Fruit fly (Drosophila melanogaster) whole organism, embryonic: ENCODE measurements around the gene fz.

Experiments used
- BEAF-32 ChIP-seq: fragments of 200-800 bp; sonication (Bioruptor generic); optimal IDR thresholded peaks from 3 replicates; lab custom pipeline; 2017; ENCODE audit warnings: missing biosample characterization, missing genetic modification characterization, mild to moderate bottlenecking, moderate library complexity, missing genetic modification reagents
- Bteb2 ChIP-seq: fragments of 200-800 bp; sonication (Bioruptor generic); optimal IDR thresholded peaks from 2 replicates; lab custom pipeline; 2016; ENCODE audit warnings: missing biosample characterization, missing genetic modification characterization
- CG13775 ChIP-seq: fragments of 200-800 bp; sonication (Bioruptor generic); optimal IDR thresholded peaks from 3 replicates; lab custom pipeline; 2017; ENCODE audit warnings: missing biosample characterization, mild to moderate bottlenecking, missing genetic modification characterization
- CG15601 ChIP-seq: fragments of 200-800 bp; sonication (Bioruptor generic); optimal IDR thresholded peaks from 3 replicates; lab custom pipeline; 2019; ENCODE audit warnings: missing biosample characterization, mild to moderate bottlenecking, missing genetic modification characterization, moderate library complexity
- CG15696 ChIP-seq: fragments of 200-800 bp; sonication (Bioruptor generic); optimal IDR thresholded peaks from 2 replicates; lab custom pipeline; 2019; ENCODE audit warnings: missing biosample characterization, mild to moderate bottlenecking, missing genetic modification characterization, moderate library complexity
- CG17361 ChIP-seq: fragments of 200-800 bp; sonication (Bioruptor generic); IDR thresholded peaks from 3 replicates; pipeline ENCODE4 v1.3.6; 2022; ENCODE audit warnings: missing biosample characterization, missing genetic modification characterization
- CG18011 ChIP-seq: fragments of 200-800 bp; sonication (Bioruptor generic); optimal IDR thresholded peaks from 2 replicates; lab custom pipeline; 2017; ENCODE audit warnings: missing biosample characterization, missing genetic modification characterization, mild to moderate bottlenecking, moderate library complexity, missing genotype
- CG2116 ChIP-seq: fragments of 200-800 bp; sonication (Bioruptor generic); optimal IDR thresholded peaks from 3 replicates; lab custom pipeline; 2018; ENCODE audit warnings: missing biosample characterization, mild to moderate bottlenecking, missing genetic modification characterization
- CG2202 ChIP-seq: fragments of 200-800 bp; sonication (Bioruptor generic); optimal IDR thresholded peaks from 2 replicates; lab custom pipeline; 2018; ENCODE audit warnings: missing biosample characterization, mild to moderate bottlenecking, missing genetic modification characterization
- CG31441 ChIP-seq: fragments of 200-800 bp; sonication (Bioruptor generic); IDR thresholded peaks from 2 replicates; pipeline ENCODE4 v1.3.6; 2022; ENCODE audit warnings: missing biosample characterization, missing genetic modification characterization
- CG4617 ChIP-seq: fragments of 200-800 bp; sonication (Bioruptor generic); optimal IDR thresholded peaks from 3 replicates; lab custom pipeline; 2016; ENCODE audit warnings: missing biosample characterization, missing genetic modification characterization, borderline replicate concordance
- CG5180 ChIP-seq: fragments of 200-800 bp; sonication (Bioruptor generic); optimal IDR thresholded peaks from 3 replicates; lab custom pipeline; 2017; ENCODE audit warnings: missing biosample characterization, missing genetic modification characterization, mild to moderate bottlenecking, moderate library complexity, missing genetic modification reagents
- CG6254 ChIP-seq: fragments of 200-800 bp; sonication (Bioruptor generic); optimal IDR thresholded peaks from 3 replicates; lab custom pipeline; 2017; ENCODE audit warnings: mild to moderate bottlenecking, missing biosample characterization, missing genetic modification reagents, missing genetic modification characterization
- CG6272 ChIP-seq: fragments of 200-800 bp; sonication (Bioruptor generic); IDR thresholded peaks from 2 replicates; pipeline ENCODE4 v1.3.6; 2022; ENCODE audit warnings: missing biosample characterization, missing genetic modification characterization
- CG6683 ChIP-seq: fragments of 200-800 bp; sonication (Bioruptor generic); optimal IDR thresholded peaks from 2 replicates; lab custom pipeline; 2017; ENCODE audit warnings: missing biosample characterization, mild to moderate bottlenecking, missing genetic modification characterization, missing genetic modification reagents
- CG7271 ChIP-seq: fragments of 200-800 bp; sonication (Bioruptor generic); optimal IDR thresholded peaks from 2 replicates; lab custom pipeline; 2018; ENCODE audit warnings: missing biosample characterization, mild to moderate bottlenecking, missing genetic modification characterization, moderate library complexity
- CG7372 ChIP-seq: fragments of 200-800 bp; sonication (Bioruptor generic); IDR thresholded peaks from 2 replicates; pipeline ENCODE4 v1.3.6; 2022; ENCODE audit warnings: missing biosample characterization, missing genetic modification characterization
- CG8290 ChIP-seq, 3 experiments: fragments of 200-800 bp; sonication (Bioruptor generic); optimal IDR thresholded peaks; 2 replicates each; lab custom pipeline; 2016 to 2019; ENCODE audit warnings: missing biosample characterization in 3 of 3, missing genetic modification characterization in 3 of 3, mild to moderate bottlenecking in 2 of 3, moderate library complexity in 1 of 3
- CG9437 ChIP-seq: fragments of 200-800 bp; sonication (Bioruptor generic); optimal IDR thresholded peaks from 2 replicates; lab custom pipeline; 2018; ENCODE audit warnings: missing biosample characterization, mild to moderate bottlenecking, missing genetic modification characterization
- CrebB ChIP-seq: fragments of 200-800 bp; sonication (Bioruptor generic); optimal IDR thresholded peaks from 3 replicates; lab custom pipeline; 2018; ENCODE audit warnings: missing biosample characterization, mild to moderate bottlenecking, missing genetic modification characterization
- Doc3 ChIP-seq: fragments of 200-800 bp; sonication (Bioruptor generic); IDR thresholded peaks from 3 replicates; pipeline ENCODE4 v1.3.6; 2022; ENCODE audit warnings: missing biosample characterization, missing genetic modification characterization; ENCODE audit not compliant: partially characterized antibody
- Ets97D ChIP-seq: fragments of 200-800 bp; sonication (Bioruptor generic); optimal IDR thresholded peaks from 3 replicates; lab custom pipeline; 2016; ENCODE audit warnings: missing biosample characterization, missing genetic modification characterization
- Gug ChIP-seq: fragments of 200-800 bp; sonication (Bioruptor generic); IDR thresholded peaks from 4 replicates; pipeline ENCODE4 v1.3.6; 2022; ENCODE audit warnings: missing biosample characterization, missing genetic modification characterization
- Hmx ChIP-seq: fragments of 200-800 bp; sonication (Bioruptor generic); optimal IDR thresholded peaks from 2 replicates; lab custom pipeline; 2016; ENCODE audit warnings: missing biosample characterization, missing genetic modification characterization
- Jarid2 ChIP-seq: fragments of 200-800 bp; sonication (Bioruptor generic); optimal IDR thresholded peaks from 3 replicates; lab custom pipeline; 2017; ENCODE audit warnings: mild to moderate bottlenecking, missing biosample characterization, missing genetic modification reagents, missing genetic modification characterization
- Max ChIP-seq: fragments of 200-800 bp; sonication (Bioruptor generic); optimal IDR thresholded peaks from 2 replicates; lab custom pipeline; 2016; ENCODE audit warnings: missing biosample characterization, mild to moderate bottlenecking, missing genetic modification characterization
- Meics ChIP-seq: fragments of 200-800 bp; sonication (Bioruptor generic); optimal IDR thresholded peaks from 2 replicates; lab custom pipeline; 2017; ENCODE audit warnings: missing biosample characterization, mild to moderate bottlenecking, missing genetic modification characterization
- Vsx1 ChIP-seq: fragments of 200-800 bp; sonication (Bioruptor generic); optimal IDR thresholded peaks from 2 replicates; lab custom pipeline; 2017; ENCODE audit warnings: missing biosample characterization, mild to moderate bottlenecking, missing genetic modification characterization, missing genetic modification reagents
- abd-A ChIP-seq: fragments of 200-800 bp; sonication (Bioruptor generic); optimal IDR thresholded peaks from 3 replicates; lab custom pipeline; 2019; ENCODE audit warnings: missing biosample characterization, mild to moderate bottlenecking, missing genetic modification characterization, moderate library complexity
- bigmax ChIP-seq: fragments of 200-800 bp; sonication (Bioruptor generic); optimal IDR thresholded peaks from 2 replicates; lab custom pipeline; 2018; ENCODE audit warnings: missing biosample characterization, mild to moderate bottlenecking, missing genetic modification characterization
- bowl ChIP-seq: fragments of 200-800 bp; sonication (Bioruptor generic); IDR thresholded peaks from 2 replicates; pipeline ENCODE4 v1.3.6; 2022; ENCODE audit warnings: missing biosample characterization, missing genetic modification characterization
- dmrt11E ChIP-seq: fragments of 200-800 bp; sonication (Bioruptor generic); optimal IDR thresholded peaks from 3 replicates; lab custom pipeline; 2018; ENCODE audit warnings: missing biosample characterization, mild to moderate bottlenecking, missing genetic modification characterization, moderate library complexity
- fd3F ChIP-seq: fragments of 200-800 bp; sonication (Bioruptor generic); optimal IDR thresholded peaks from 2 replicates; lab custom pipeline; 2018; ENCODE audit warnings: missing biosample characterization, mild to moderate bottlenecking, missing genetic modification characterization, moderate library complexity
- gcm ChIP-seq: fragments of 200-800 bp; sonication (Bioruptor generic); optimal IDR thresholded peaks from 2 replicates; lab custom pipeline; 2019; ENCODE audit warnings: missing biosample characterization, mild to moderate bottlenecking, missing genetic modification characterization, moderate library complexity
- gsb ChIP-seq: fragments of 200-800 bp; sonication (Bioruptor generic); IDR thresholded peaks from 2 replicates; pipeline ENCODE4 v1.3.6; 2022; ENCODE audit warnings: missing biosample characterization, missing genetic modification characterization
- hbn ChIP-seq: fragments of 200-800 bp; sonication (Bioruptor generic); IDR thresholded peaks from 2 replicates; pipeline ENCODE4 v1.3.6; 2022; ENCODE audit warnings: missing biosample characterization, missing genetic modification characterization; ENCODE audit not compliant: partially characterized antibody
- her ChIP-seq: fragments of 200-800 bp; sonication (Bioruptor generic); optimal IDR thresholded peaks from 2 replicates; lab custom pipeline; 2016; ENCODE audit warnings: missing biosample characterization, missing genetic modification characterization
- jigr1 ChIP-seq: fragments of 200-800 bp; sonication (Bioruptor generic); IDR thresholded peaks from 3 replicates; pipeline ENCODE4 v1.3.6; 2022; ENCODE audit warnings: missing biosample characterization, missing genetic modification characterization
- nau ChIP-seq: fragments of 200-800 bp; sonication (Bioruptor generic); optimal IDR thresholded peaks from 3 replicates; lab custom pipeline; 2017; ENCODE audit warnings: missing biosample characterization, mild to moderate bottlenecking, missing genetic modification characterization, missing genetic modification reagents
- otp ChIP-seq: fragments of 200-800 bp; sonication (Bioruptor generic); IDR thresholded peaks from 3 replicates; pipeline ENCODE4, ENCODE4 v1.3.6; 2022; ENCODE audit warnings: missing biosample characterization, missing genetic modification characterization
- peb ChIP-seq: fragments of 200-800 bp; sonication (Bioruptor generic); IDR thresholded peaks from 2 replicates; pipeline ENCODE4 v1.3.6; 2022; ENCODE audit warnings: missing biosample characterization, missing genetic modification characterization
- phol ChIP-seq: fragments of 200-800 bp; sonication (Bioruptor generic); optimal IDR thresholded peaks from 3 replicates; lab custom pipeline; 2018; ENCODE audit warnings: missing biosample characterization, mild to moderate bottlenecking, missing genetic modification characterization, moderate library complexity
- prd ChIP-seq, 3 experiments: fragments of >200 bp in 2 of 3; fragments of 200-800 bp in 1 of 3; sonication (Bioruptor generic) in 1 of 3; optimal IDR thresholded peaks in 2 of 3; IDR thresholded peaks in 1 of 3; 2 replicates in 2 of 3; 3 replicates in 1 of 3; pipeline versions ENCODE4 v1.3.6 to Lab custom; 2017 to 2022; ENCODE audit warnings: missing biosample characterization in 1 of 3, missing genetic modification characterization in 1 of 3
- rib ChIP-seq: fragments of 200-800 bp; sonication (Bioruptor generic); IDR thresholded peaks from 2 replicates; pipeline ENCODE4 v1.3.6; 2022; ENCODE audit warnings: missing biosample characterization, missing genetic modification characterization
- sisA ChIP-seq: fragments of 200-800 bp; sonication (Bioruptor generic); IDR thresholded peaks from 2 replicates; pipeline ENCODE4 v1.3.6; 2022; ENCODE audit warnings: missing biosample characterization, missing genetic modification characterization
- tna ChIP-seq: fragments of 200-800 bp; sonication (Bioruptor generic); IDR thresholded peaks from 2 replicates; pipeline ENCODE4 v1.3.6; 2022; ENCODE audit warnings: missing biosample characterization, missing genetic modification characterization; ENCODE audit not compliant: partially characterized antibody
- toy ChIP-seq: fragments of 200-800 bp; sonication (Bioruptor generic); IDR thresholded peaks from 2 replicates; pipeline ENCODE4 v1.3.6; 2022; ENCODE audit warnings: missing biosample characterization, missing genetic modification characterization
- vvl ChIP-seq: fragments of 200-800 bp; sonication (Bioruptor generic); IDR thresholded peaks from 2 replicates; pipeline ENCODE4 v1.3.6; 2022; ENCODE audit warnings: missing biosample characterization, missing genetic modification characterization
- wor ChIP-seq: fragments of 200-800 bp; sonication (Bioruptor generic); IDR thresholded peaks from 2 replicates; pipeline ENCODE4 v1.3.6; 2022; ENCODE audit warnings: missing biosample characterization, missing genetic modification characterization

fz gene

dm6 chr3L:14297482-14297881, 23.3 kb downstream of the fz start (continued):
- TF ChIP-seq her (GFP tag; lab: Kevin White, UChicago) (peak; percentile 0), CG31441 (GFP tag; lab: Robert Waterston, UW) (peak; percentile 85), CG18011 (GFP tag; lab: Kevin White, UChicago) (no peak), CG7372 (GFP tag; lab: Robert Waterston, UW) (peak; percentile 36; the same call in 1 of the 2 replicates), otp (GFP tag; lab: Robert Waterston, UW) (peak; percentile 73; the same call in 1 of the 3 replicates), tna (GFP tag; lab: Robert Waterston, UW) (no peak), dmrt11E (peak; percentile 81), Bteb2 (GFP tag; lab: Kevin White, UChicago) (peak; percentile 7), BEAF-32 (no peak), Doc3 (GFP tag; lab: Robert Waterston, UW) (no peak), jigr1 (GFP tag; lab: Robert Waterston, UW) (no peak), toy (no peak), CG6272 (GFP tag; lab: Robert Waterston, UW) (peak; percentile 22; the same call in 1 of the 2 replicates), peb (GFP tag; lab: Robert Waterston, UW) (peak; percentile 63), Jarid2 (GFP tag; lab: Kevin White, UChicago) (no peak), Gug (GFP tag; lab: Robert Waterston, UW) (0 out of 4 replicates have a peak, but pooled peaks have one; percentile 9), CG17361 (peak; percentile 77), CG6254 (GFP tag; lab: Kevin White, UChicago) (peak; percentile 70), sisA (GFP tag; lab: Robert Waterston, UW) (peak; percentile 45; the same call in 1 of the 2 replicates), gcm (GFP tag; lab: Kevin White, UChicago) (peak; percentile 59), CG5180 (peak; percentile 21), rib (GFP tag; lab: Robert Waterston, UW) (0 out of 2 replicates have a peak, but pooled peaks have one; percentile 27), nau (peak; percentile 20), CG9437 (GFP tag; lab: Kevin White, UChicago) (peak; percentile 46), CG6683 (GFP tag; lab: Kevin White, UChicago) (peak; percentile 17), abd-A (peak; percentile 32), Meics (peak; percentile 49), bigmax (GFP tag; lab: Kevin White, UChicago) (no peak), gsb (GFP tag; lab: Robert Waterston, UW) (no peak), vvl (GFP tag; lab: Robert Waterston, UW) (peak; percentile 85), CG8290 (GFP tag; optimal IDR thresholded peaks at IDR 0.05; lab: Kevin White, UChicago) (peak; percentile 49), CG8290 (tag; optimal IDR thresholded peaks at IDR 0.05; lab: Kevin White, UChicago) (no peak), phol (tag; lab: Kevin White, UChicago) (peak; percentile 83), hbn (no peak), CG4617 (GFP tag; lab: Kevin White, UChicago) (no peak), Ets97D (GFP tag; lab: Kevin White, UChicago) (peak; percentile 9), CG13775 (peak; percentile 42), bowl (no peak), Hmx (GFP tag; lab: Kevin White, UChicago) (no peak), CG7271 (tag; lab: Kevin White, UChicago) (peak; percentile 51), wor (GFP tag; lab: Robert Waterston, UW) (no peak), Max (peak; percentile 10), CG15696 (tag; lab: Kevin White, UChicago) (peak; percentile 45), CrebB (tag; lab: Kevin White, UChicago) (no peak), Vsx1 (GFP tag; lab: Kevin White, UChicago) (peak; percentile 45), CG2116 (GFP tag; lab: Kevin White, UChicago) (peak; percentile 15), prd (optimal IDR thresholded peaks at IDR 0.05; lab: Kevin White, UChicago) (no peak), prd (GFP tag; IDR thresholded peaks at IDR 0.05; lab: Robert Waterston, UW) (peak; percentile 81), CG15601 (peak; percentile 72), CG2202 (tag; lab: Kevin White, UChicago) (peak; percentile 52), fd3F (peak; percentile 38)
